Worm (Caenorhabditis elegans) whole organism, late embryonic: ENCODE data around the gene K12H6.10.

ENCODE experiments used
- ama-1 ChIP-seq: fragments of 150-350 bp; optimal IDR thresholded peaks from 2 replicates; lab custom pipeline; 2014
- hlh-15 ChIP-seq: sonication (generic microtip); optimal IDR thresholded peaks from 2 replicates; lab custom pipeline; 2016; ENCODE audit warnings: missing genetic modification characterization, missing compliant biosample characterization
- hlh-8 ChIP-seq: sonication (generic microtip); optimal IDR thresholded peaks from 2 replicates; lab custom pipeline; 2016; ENCODE audit warnings: missing genotype, missing genetic modification characterization, missing compliant biosample characterization
- nhr-11 ChIP-seq: fragments of 150-350 bp; optimal IDR thresholded peaks from 2 replicates; lab custom pipeline; 2014; ENCODE audit warnings: missing biosample characterization, missing genetic modification characterization

- TF ChIP-seq hlh-8 (tag; lab: Kevin White, UChicago) (no peak), hlh-15 (tag; lab: Kevin White, UChicago) (no peak), nhr-11 (tag; lab: Kevin White, UChicago) (no peak), ama-1 (lab: Kevin White, UChicago) (no peak)
Observed at ce11 chrII:2834105-2834504, 11.4 kb downstream of the K12H6.10 start.
